Fruit fly (Drosophila melanogaster) whole organism, embryonic: ENCODE data around the gene CG31249.

ENCODE experiments used
- Atf-2 ChIP-seq: fragments of 200-800 bp; sonication (Bioruptor generic); optimal IDR thresholded peaks from 2 replicates; lab custom pipeline; 2016; ENCODE audit warnings: missing biosample characterization, missing genetic modification characterization
- C15 ChIP-seq: fragments of 200-800 bp; sonication (Bioruptor generic); IDR thresholded peaks from 3 replicates; pipeline ENCODE4 v1.3.6; 2022; ENCODE audit warnings: missing biosample characterization, missing genetic modification characterization
- CG10321 ChIP-seq: fragments of 200-800 bp; sonication (Bioruptor generic); IDR thresholded peaks from 2 replicates; pipeline ENCODE4 v1.3.6; 2022; ENCODE audit warnings: missing biosample characterization, missing genetic modification characterization
- CG11398 ChIP-seq: fragments of 200-800 bp; sonication (Bioruptor generic); optimal IDR thresholded peaks from 2 replicates; lab custom pipeline; 2016; ENCODE audit warnings: missing biosample characterization, missing genetic modification characterization
- CG12219 ChIP-seq: fragments of 200-800 bp; sonication (Bioruptor generic); optimal IDR thresholded peaks from 3 replicates; lab custom pipeline; 2018; ENCODE audit warnings: missing biosample characterization, mild to moderate bottlenecking, missing genetic modification characterization
- CG12744 ChIP-seq: fragments of 200-800 bp; sonication (Bioruptor generic); optimal IDR thresholded peaks from 2 replicates; lab custom pipeline; 2016; ENCODE audit warnings: missing biosample characterization, missing genetic modification characterization
- CG12769 ChIP-seq: fragments of 200-800 bp; sonication (Bioruptor generic); optimal IDR thresholded peaks from 2 replicates; lab custom pipeline; 2019; ENCODE audit warnings: missing biosample characterization, mild to moderate bottlenecking, missing genetic modification characterization, moderate library complexity
- CG14710 ChIP-seq: fragments of 200-800 bp; sonication (Bioruptor generic); optimal IDR thresholded peaks from 3 replicates; lab custom pipeline; 2019; ENCODE audit warnings: missing biosample characterization, mild to moderate bottlenecking, missing genetic modification characterization, moderate library complexity
- CG1647 ChIP-seq: fragments of 200-800 bp; sonication (Bioruptor generic); optimal IDR thresholded peaks from 3 replicates; lab custom pipeline; 2016; ENCODE audit warnings: missing biosample characterization, missing genetic modification characterization
- CG16779 ChIP-seq: fragments of 200-800 bp; sonication (Bioruptor generic); IDR thresholded peaks from 2 replicates; pipeline ENCODE4 v1.3.6; 2022; ENCODE audit warnings: missing biosample characterization, missing genetic modification characterization
- CG34376 ChIP-seq: fragments of 200-800 bp; sonication (Bioruptor generic); optimal IDR thresholded peaks from 2 replicates; lab custom pipeline; 2018; ENCODE audit warnings: missing biosample characterization, mild to moderate bottlenecking, missing genetic modification characterization
- CG3838 ChIP-seq: fragments of 200-800 bp; sonication (Bioruptor generic); optimal IDR thresholded peaks from 3 replicates; lab custom pipeline; 2016; ENCODE audit warnings: missing biosample characterization, missing genetic modification characterization
- CG4360 ChIP-seq: fragments of 200-800 bp; sonication (Bioruptor generic); IDR thresholded peaks from 2 replicates; pipeline ENCODE4 v1.3.6; 2022; ENCODE audit warnings: missing biosample characterization, missing genetic modification characterization
- CG7987 ChIP-seq: fragments of 200-800 bp; sonication (Bioruptor generic); optimal IDR thresholded peaks from 2 replicates; lab custom pipeline; 2018; ENCODE audit warnings: missing biosample characterization, mild to moderate bottlenecking, missing genetic modification characterization, moderate library complexity
- CG8765 ChIP-seq: fragments of 200-800 bp; sonication (Bioruptor generic); IDR thresholded peaks from 2 replicates; pipeline ENCODE4 v1.3.6; 2022; ENCODE audit warnings: missing biosample characterization, missing genetic modification characterization
- CHES-1-like ChIP-seq: fragments of 200-800 bp; sonication (Bioruptor generic); optimal IDR thresholded peaks from 2 replicates; lab custom pipeline; 2016; ENCODE audit warnings: missing biosample characterization, missing genetic modification characterization
- CTCF ChIP-seq: fragments of 200-800 bp; sonication (Bioruptor generic); optimal IDR thresholded peaks from 2 replicates; lab custom pipeline; 2017; ENCODE audit warnings: missing biosample characterization, mild to moderate bottlenecking, missing genetic modification characterization, moderate library complexity
- D ChIP-seq, 2 experiments: fragments of 200-800 bp in 1 of 2; fragments of >200 bp in 1 of 2; sonication (Bioruptor generic) in 1 of 2; optimal IDR thresholded peaks; 2 replicates in 1 of 2; 3 replicates in 1 of 2; lab custom pipeline; 2017; ENCODE audit warnings: mild to moderate bottlenecking in 1 of 2, missing biosample characterization in 1 of 2, missing genetic modification characterization in 1 of 2, missing genetic modification reagents in 1 of 2
- Doc2 ChIP-seq: fragments of 200-800 bp; sonication (Bioruptor generic); IDR thresholded peaks from 2 replicates; pipeline ENCODE4 v1.3.6; 2022; ENCODE audit warnings: missing biosample characterization, missing genetic modification characterization
- Elba2 ChIP-seq: fragments of 200-800 bp; sonication (Bioruptor generic); optimal IDR thresholded peaks from 3 replicates; lab custom pipeline; 2016; ENCODE audit warnings: missing biosample characterization, missing genetic modification characterization
- HHEX ChIP-seq: fragments of 200-800 bp; sonication (Bioruptor generic); optimal IDR thresholded peaks from 3 replicates; lab custom pipeline; 2017; ENCODE audit warnings: missing biosample characterization, mild to moderate bottlenecking, missing genetic modification characterization, missing genetic modification reagents
- Hand ChIP-seq: fragments of 200-800 bp; sonication (Bioruptor generic); optimal IDR thresholded peaks from 2 replicates; lab custom pipeline; 2017; ENCODE audit warnings: mild to moderate bottlenecking, missing biosample characterization, missing genetic modification reagents, missing genetic modification characterization
- HmgZ ChIP-seq: fragments of 200-800 bp; sonication (Bioruptor generic); optimal IDR thresholded peaks from 2 replicates; lab custom pipeline; 2018; ENCODE audit warnings: missing biosample characterization, mild to moderate bottlenecking, missing genetic modification characterization
- Hmx ChIP-seq: fragments of 200-800 bp; sonication (Bioruptor generic); optimal IDR thresholded peaks from 2 replicates; lab custom pipeline; 2016; ENCODE audit warnings: missing biosample characterization, missing genetic modification characterization
- Lpt ChIP-seq: fragments of >200 bp; optimal IDR thresholded peaks from 2 replicates; lab custom pipeline; 2018; ENCODE audit warnings: missing biosample characterization, missing genetic modification characterization
- MESR4 ChIP-seq: fragments of 200-800 bp; sonication (Bioruptor generic); optimal IDR thresholded peaks from 2 replicates; lab custom pipeline; 2018; ENCODE audit warnings: missing biosample characterization, mild to moderate bottlenecking, missing genetic modification characterization, moderate library complexity
- Mad ChIP-seq: fragments of 200-800 bp; sonication (Bioruptor generic); optimal IDR thresholded peaks from 2 replicates; lab custom pipeline; 2016; ENCODE audit warnings: missing biosample characterization, missing genetic modification characterization
- Mrtf ChIP-seq: fragments of 200-800 bp; sonication (Bioruptor generic); IDR thresholded peaks from 3 replicates; pipeline ENCODE4 v1.3.6; 2022; ENCODE audit warnings: missing biosample characterization, missing genetic modification characterization
- PHDP ChIP-seq: fragments of 200-800 bp; sonication (Bioruptor generic); optimal IDR thresholded peaks from 3 replicates; lab custom pipeline; 2018; ENCODE audit warnings: missing biosample characterization, mild to moderate bottlenecking, missing genetic modification characterization, moderate library complexity
- Pdp1 ChIP-seq, 2 experiments: fragments of 200-800 bp; sonication (Bioruptor generic); optimal IDR thresholded peaks; 3 replicates each; lab custom pipeline; 2016; ENCODE audit warnings: missing biosample characterization in 2 of 2, missing genetic modification characterization in 2 of 2, mild to moderate bottlenecking in 1 of 2, moderate library complexity in 1 of 2
- Ptx1 ChIP-seq: fragments of 200-800 bp; sonication (Bioruptor generic); IDR thresholded peaks from 2 replicates; pipeline ENCODE4 v1.3.6; 2022; ENCODE audit warnings: missing biosample characterization, missing genetic modification characterization
- ara ChIP-seq: fragments of 200-800 bp; sonication (Bioruptor generic); IDR thresholded peaks from 2 replicates; pipeline ENCODE4 v1.3.6; 2022; ENCODE audit warnings: missing biosample characterization, missing genetic modification characterization
- ase ChIP-seq: fragments of 200-800 bp; sonication (Bioruptor generic); IDR thresholded peaks from 3 replicates; pipeline ENCODE4 v1.3.6; 2022; ENCODE audit warnings: missing biosample characterization, missing genetic modification characterization
- bbx ChIP-seq: fragments of 200-800 bp; sonication (Bioruptor generic); IDR thresholded peaks from 2 replicates; pipeline ENCODE4 v1.3.6; 2022; ENCODE audit warnings: missing biosample characterization, missing genetic modification characterization; ENCODE audit not compliant: partially characterized antibody
- bowl ChIP-seq: fragments of 200-800 bp; sonication (Bioruptor generic); IDR thresholded peaks from 2 replicates; pipeline ENCODE4 v1.3.6; 2022; ENCODE audit warnings: missing biosample characterization, missing genetic modification characterization
- da ChIP-seq: fragments of 200-800 bp; sonication (Bioruptor generic); optimal IDR thresholded peaks from 2 replicates; lab custom pipeline; 2016; ENCODE audit warnings: missing biosample characterization, missing genetic modification characterization
- dan ChIP-seq: fragments of 200-800 bp; sonication (Bioruptor generic); IDR thresholded peaks from 2 replicates; pipeline ENCODE4 v1.3.6; 2022; ENCODE audit warnings: missing biosample characterization, missing genetic modification characterization
- dati ChIP-seq: fragments of 200-800 bp; sonication (Bioruptor generic); IDR thresholded peaks from 2 replicates; pipeline ENCODE4 v1.3.6; 2022; ENCODE audit warnings: missing biosample characterization, missing genetic modification characterization
- fru ChIP-seq: fragments of >200 bp; optimal IDR thresholded peaks from 2 replicates; lab custom pipeline; 2017
- gt ChIP-seq: fragments of 200-800 bp; sonication (Bioruptor generic); IDR thresholded peaks from 2 replicates; pipeline ENCODE4 v1.3.6; 2022; ENCODE audit warnings: missing biosample characterization, missing genetic modification characterization
- knrl ChIP-seq: fragments of 200-800 bp; sonication (Bioruptor generic); IDR thresholded peaks from 3 replicates; pipeline ENCODE4 v1.3.6; 2022; ENCODE audit warnings: missing biosample characterization, missing genetic modification characterization; ENCODE audit not compliant: partially characterized antibody
- mirr ChIP-seq: fragments of 200-800 bp; sonication (Bioruptor generic); optimal IDR thresholded peaks from 3 replicates; lab custom pipeline; 2018; ENCODE audit warnings: missing biosample characterization, mild to moderate bottlenecking, missing genetic modification characterization
- nom ChIP-seq: fragments of 200-800 bp; sonication (Bioruptor generic); optimal IDR thresholded peaks from 2 replicates; lab custom pipeline; 2017; ENCODE audit warnings: missing biosample characterization, missing genetic modification characterization, mild to moderate bottlenecking, moderate library complexity, missing genetic modification reagents
- ro ChIP-seq: fragments of 200-800 bp; sonication (Bioruptor generic); IDR thresholded peaks from 2 replicates; pipeline ENCODE4 v1.3.6; 2022; ENCODE audit warnings: missing biosample characterization, missing genetic modification characterization
- row ChIP-seq: fragments of 200-800 bp; sonication (Bioruptor generic); IDR thresholded peaks from 3 replicates; pipeline ENCODE4 v1.3.6; 2022; ENCODE audit warnings: missing biosample characterization, missing genetic modification characterization
- sc ChIP-seq, 3 experiments: fragments of >200 bp in 2 of 3; fragments of 200-800 bp in 1 of 3; sonication (Bioruptor generic) in 1 of 3; optimal IDR thresholded peaks; 2 replicates in 2 of 3; 3 replicates in 1 of 3; lab custom pipeline; 2017; ENCODE audit warnings: mild to moderate bottlenecking in 1 of 3, missing biosample characterization in 1 of 3, missing genetic modification characterization in 1 of 3, missing genetic modification reagents in 1 of 3
- scrt ChIP-seq: fragments of 200-800 bp; sonication (Bioruptor generic); optimal IDR thresholded peaks from 2 replicates; lab custom pipeline; 2018; ENCODE audit warnings: missing biosample characterization, mild to moderate bottlenecking, missing genetic modification characterization, moderate library complexity
- tin ChIP-seq: fragments of 200-800 bp; sonication (Bioruptor generic); optimal IDR thresholded peaks from 3 replicates; lab custom pipeline; 2016; ENCODE audit warnings: missing biosample characterization, missing genetic modification characterization
- tll ChIP-seq, 2 experiments: fragments of 200-800 bp in 1 of 2; fragments of >200 bp in 1 of 2; sonication (Bioruptor generic) in 1 of 2; optimal IDR thresholded peaks; 2 replicates each; lab custom pipeline; 2017 to 2019; ENCODE audit warnings: missing biosample characterization in 2 of 2, missing genetic modification characterization in 2 of 2, mild to moderate bottlenecking in 1 of 2, moderate library complexity in 1 of 2
- tna ChIP-seq: fragments of 200-800 bp; sonication (Bioruptor generic); IDR thresholded peaks from 2 replicates; pipeline ENCODE4 v1.3.6; 2022; ENCODE audit warnings: missing biosample characterization, missing genetic modification characterization; ENCODE audit not compliant: partially characterized antibody
- tx ChIP-seq: fragments of 200-800 bp; sonication (Bioruptor generic); optimal IDR thresholded peaks from 2 replicates; lab custom pipeline; 2016; ENCODE audit warnings: missing biosample characterization, missing genetic modification characterization
- wek ChIP-seq: fragments of 200-800 bp; sonication (Bioruptor generic); optimal IDR thresholded peaks from 3 replicates; lab custom pipeline; 2018; ENCODE audit warnings: missing biosample characterization, mild to moderate bottlenecking, missing genetic modification characterization, moderate library complexity

CG31249 gene

DNA sequence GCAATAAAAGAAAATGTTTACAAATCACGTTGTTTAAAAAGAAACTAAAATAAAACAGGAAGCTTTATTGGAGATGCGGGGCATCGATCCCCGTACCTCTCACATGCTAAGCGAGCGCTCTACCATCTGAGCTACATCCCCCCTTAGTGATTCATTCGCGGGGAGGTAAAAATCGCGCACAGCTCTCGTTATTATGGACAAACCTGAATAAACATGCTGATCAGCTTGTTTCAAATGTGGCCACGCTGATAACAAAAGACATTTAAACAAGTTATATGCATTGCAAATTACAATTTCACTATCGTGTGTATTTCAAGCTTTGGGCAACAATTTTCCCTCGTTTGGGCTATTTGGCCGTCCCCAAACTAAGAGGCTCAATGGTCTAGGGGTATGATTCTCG lies 41.6 kb downstream of the CG31249 start (continued):
- TF ChIP-seq CG7987 (GFP tag; lab: Kevin White, UChicago), result no peak
- no peak for TF ChIP-seq sc (optimal IDR thresholded peaks at IDR 0.05; lab: Kevin White, UChicago)
- no peak for TF ChIP-seq sc (GFP tag; optimal IDR thresholded peaks at IDR 0.05; lab: Kevin White, UChicago)
- no peak for TF ChIP-seq CHES-1-like (GFP tag; lab: Kevin White, UChicago)
- TF ChIP-seq ara (GFP tag; lab: Robert Waterston, UW), result no peak
- no peak for TF ChIP-seq tin (GFP tag; lab: Kevin White, UChicago)
- TF ChIP-seq dan (GFP tag; lab: Robert Waterston, UW), result no peak
- no peak for TF ChIP-seq scrt (GFP tag; lab: Kevin White, UChicago)
- no peak for TF ChIP-seq CG10321
- TF ChIP-seq CG3838 (GFP tag; lab: Kevin White, UChicago), result no peak
- TF ChIP-seq Hand (GFP tag; lab: Kevin White, UChicago), result no peak
- TF ChIP-seq CG11398 (GFP tag; lab: Kevin White, UChicago), result no peak
- TF ChIP-seq Ptx1 (GFP tag; lab: Robert Waterston, UW), result no peak
- TF ChIP-seq CG1647 (GFP tag; lab: Kevin White, UChicago), result no peak
- TF ChIP-seq C15 (GFP tag; lab: Robert Waterston, UW), result no peak
- no peak for TF ChIP-seq CG14710
- TF ChIP-seq D (optimal IDR thresholded peaks at IDR 0.05; lab: Kevin White, UChicago), result no peak
- no peak for TF ChIP-seq D (GFP tag; optimal IDR thresholded peaks at IDR 0.05; lab: Kevin White, UChicago)
- TF ChIP-seq knrl, result peak; percentile 41; the same call in 2 of the 3 replicates
- TF ChIP-seq bbx (GFP tag; lab: Robert Waterston, UW), result no peak
- TF ChIP-seq ro, result no peak
- no peak for TF ChIP-seq Elba2
- TF ChIP-seq MESR4, result no peak
- TF ChIP-seq CG34376 (GFP tag; lab: Kevin White, UChicago), result peak; percentile 16
- TF ChIP-seq Atf-2 (GFP tag; lab: Kevin White, UChicago), result no peak
- TF ChIP-seq Mad (GFP tag; lab: Kevin White, UChicago), result no peak
- peak; percentile 44 for TF ChIP-seq mirr (GFP tag; lab: Kevin White, UChicago)
- TF ChIP-seq Doc2 (GFP tag; lab: Robert Waterston, UW), result no peak
- no peak for TF ChIP-seq nom
- no peak for TF ChIP-seq row
- TF ChIP-seq fru (lab: Kevin White, UChicago), result no peak
- TF ChIP-seq tx, result no peak
- no peak for TF ChIP-seq HmgZ (tag; lab: Kevin White, UChicago)
- TF ChIP-seq HHEX (GFP tag; lab: Kevin White, UChicago), result no peak
- no peak for TF ChIP-seq gt
- TF ChIP-seq Lpt (GFP tag; lab: Kevin White, UChicago), result no peak
- no peak for TF ChIP-seq bowl (GFP tag; lab: Robert Waterston, UW)
- peak; percentile 64; the same call in 1 of the 2 replicates for TF ChIP-seq tna (GFP tag; lab: Robert Waterston, UW)
- TF ChIP-seq CTCF (GFP tag; lab: Kevin White, UChicago), result no peak
- TF ChIP-seq da (GFP tag; lab: Kevin White, UChicago), result no peak
- TF ChIP-seq Pdp1 (GFP tag; optimal IDR thresholded peaks at IDR 0.05; lab: Kevin White, UChicago), result no peak
- TF ChIP-seq CG16779, result no peak
- no peak for TF ChIP-seq Hmx (GFP tag; lab: Kevin White, UChicago)
- peak; percentile 40 for TF ChIP-seq CG12769 (tag; lab: Kevin White, UChicago)
- no peak for TF ChIP-seq Mrtf
- TF ChIP-seq wek (GFP tag; lab: Kevin White, UChicago), result no peak
- no peak for TF ChIP-seq dati (GFP tag; lab: Robert Waterston, UW)
- no peak for TF ChIP-seq CG12219 (GFP tag; lab: Kevin White, UChicago)
- TF ChIP-seq ase (GFP tag; lab: Robert Waterston, UW), result no peak
- TF ChIP-seq CG12744, result no peak
- TF ChIP-seq CG4360 (GFP tag; lab: Robert Waterston, UW), result no peak
- TF ChIP-seq PHDP (tag; lab: Kevin White, UChicago), result no peak
- TF ChIP-seq tll (GFP tag; optimal IDR thresholded peaks at IDR 0.05; lab: Kevin White, UChicago), result no peak
- TF ChIP-seq CG8765, result no peak
